Fruit fly (Drosophila melanogaster): ENCODE results near the gene CG15743.

CG15743 gene

DNA sequence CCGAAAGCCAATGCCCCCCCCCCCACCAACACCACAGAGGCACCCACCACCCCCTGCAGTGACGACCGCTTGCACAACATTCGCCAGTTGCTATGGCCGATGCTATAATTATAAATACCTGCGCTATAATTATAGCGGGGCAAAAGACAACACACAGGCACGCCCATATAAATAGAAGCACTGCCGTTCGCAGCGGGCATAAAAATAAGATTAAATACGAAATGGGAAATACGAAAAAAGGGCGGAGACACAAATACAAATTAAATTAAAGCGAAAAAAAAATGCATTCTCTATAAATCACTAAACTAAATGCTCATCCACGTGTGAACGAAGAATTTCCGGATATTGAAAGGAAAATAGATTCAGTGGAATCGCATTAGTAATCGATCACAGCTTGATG lies 12.1 kb upstream of the CG15743 start:
- no peak for TF ChIP-seq CG17186 (GFP tag; optimal IDR thresholded peaks at IDR 0.05)
- no peak for TF ChIP-seq hkb (optimal IDR thresholded peaks at IDR 0.05)
- 0 out of 2 replicates have a peak, but pooled peaks have one; percentile 28 for TF ChIP-seq hkb (GFP tag; IDR thresholded peaks at IDR 0.05)
- peak in 1 of 2 experiments; percentile 20 for TF ChIP-seq Pdp1 (GFP tag; optimal IDR thresholded peaks at IDR 0.05)
- TF ChIP-seq mirr (GFP tag; optimal IDR thresholded peaks at IDR 0.05): no peak
- TF ChIP-seq crol (GFP tag; IDR thresholded peaks at IDR 0.05): peak; percentile 55
- no peak for TF ChIP-seq pb (GFP tag; optimal IDR thresholded peaks at IDR 0.05)
- TF ChIP-seq org-1 (GFP tag; optimal IDR thresholded peaks at IDR 0.05): no peak
- no peak for TF ChIP-seq Dref (GFP tag; IDR thresholded peaks at IDR 0.05)
- no peak for TF ChIP-seq B-H1 (GFP tag; IDR thresholded peaks at IDR 0.05)
- TF ChIP-seq pan (optimal IDR thresholded peaks at IDR 0.05): no peak
- TF ChIP-seq pan (GFP tag; optimal IDR thresholded peaks at IDR 0.05 in 1 of 2, IDR thresholded peaks at IDR 0.05 in 1 of 2): peak in 1 of 2 experiments; percentile 15
- TF ChIP-seq slp2 (GFP tag; optimal IDR thresholded peaks at IDR 0.05): no peak
- TF ChIP-seq CG10366 (GFP tag; IDR thresholded peaks at IDR 0.05): peak; percentile 36
- TF ChIP-seq HLH3B (GFP tag; IDR thresholded peaks at IDR 0.05): peak; percentile 55; the same call in 1 of the 2 replicates
- TF ChIP-seq CG11723 (GFP tag; optimal IDR thresholded peaks at IDR 0.05): no peak
- peak; percentile 74 for TF ChIP-seq Med (GFP tag)
- no peak for TF ChIP-seq CG3281 (GFP tag; optimal IDR thresholded peaks at IDR 0.05)
- peak; percentile 42; the same call in 1 of the 2 replicates for TF ChIP-seq slbo (GFP tag; IDR thresholded peaks at IDR 0.05)
- no peak for TF ChIP-seq her (GFP tag; optimal IDR thresholded peaks at IDR 0.05)
- TF ChIP-seq CG8281 (tag; optimal IDR thresholded peaks at IDR 0.05): no peak
- TF ChIP-seq CG17612 (GFP tag; IDR thresholded peaks at IDR 0.05): 0 out of 2 replicates have a peak, but pooled peaks have one; percentile 12
- no peak for TF ChIP-seq prd (optimal IDR thresholded peaks at IDR 0.05)
- TF ChIP-seq prd (GFP tag; IDR thresholded peaks at IDR 0.05): 0 out of 3 replicates have a peak, but pooled peaks have one; percentile 36
- TF ChIP-seq dysf (GFP tag; IDR thresholded peaks at IDR 0.05): 0 out of 3 replicates have a peak, but pooled peaks have one; percentile 44
- peak; percentile 54; the same call in 2 of the 3 replicates for TF ChIP-seq ci (GFP tag; IDR thresholded peaks at IDR 0.05)
- peak; percentile 1 for TF ChIP-seq mam (GFP tag; optimal IDR thresholded peaks at IDR 0.05)
- TF ChIP-seq Vsx1 (GFP tag; optimal IDR thresholded peaks at IDR 0.05): no peak
- no peak for TF ChIP-seq Blimp-1 (GFP tag; optimal IDR thresholded peaks at IDR 0.05)
- peak; percentile 44 for TF ChIP-seq CG9932 (GFP tag; IDR thresholded peaks at IDR 0.05)
- no peak for TF ChIP-seq Nf-YA (GFP tag; IDR thresholded peaks at IDR 0.05)
- peak; percentile 13 for TF ChIP-seq Xbp1 (GFP tag; optimal IDR thresholded peaks at IDR 0.05)
- 0 out of 2 replicates have a peak, but pooled peaks have one; percentile 6 for TF ChIP-seq wdn (GFP tag; IDR thresholded peaks at IDR 0.05)
- TF ChIP-seq ttk (GFP tag; IDR thresholded peaks at IDR 0.05): peak; percentile 36; the same call in 1 of the 2 replicates
- TF ChIP-seq sob (GFP tag; IDR thresholded peaks at IDR 0.05): 0 out of 2 replicates have a peak, but pooled peaks have one; percentile 11
- peak; percentile 48 for TF ChIP-seq Ets65A (GFP tag)
- no peak for TF ChIP-seq cwo (GFP tag; optimal IDR thresholded peaks at IDR 0.05)
- peak; percentile 27; the same call in 1 of the 3 replicates for TF ChIP-seq row (GFP tag; IDR thresholded peaks at IDR 0.05)
- TF ChIP-seq gce (GFP tag; IDR thresholded peaks at IDR 0.05): 0 out of 3 replicates have a peak, but pooled peaks have one; percentile 38
- TF ChIP-seq CG11695 (GFP tag; IDR thresholded peaks at IDR 0.05): 0 out of 3 replicates have a peak, but pooled peaks have one; percentile 37
- no peak for TF ChIP-seq dati (GFP tag; IDR thresholded peaks at IDR 0.05)
- TF ChIP-seq Xrp1 (GFP tag; IDR thresholded peaks at IDR 0.05): peak; percentile 37; the same call in 1 of the 2 replicates
- no peak for TF ChIP-seq emc (GFP tag; optimal IDR thresholded peaks at IDR 0.05)
- TF ChIP-seq vvl (GFP tag; IDR thresholded peaks at IDR 0.05): 0 out of 2 replicates have a peak, but pooled peaks have one; percentile 36
- peak; percentile 8 for TF ChIP-seq nom (GFP tag; optimal IDR thresholded peaks at IDR 0.05)
- TF ChIP-seq Dbx (GFP tag; IDR thresholded peaks at IDR 0.05): peak; percentile 14; the same call in 1 of the 3 replicates
- TF ChIP-seq CG11696 (GFP tag; IDR thresholded peaks at IDR 0.05): peak; percentile 80
- peak; percentile 37; the same call in 1 of the 2 replicates for TF ChIP-seq Drgx (GFP tag; IDR thresholded peaks at IDR 0.05)
- TF ChIP-seq sens (GFP tag): peak; percentile 80
- peak; percentile 22; the same call in 1 of the 2 replicates for TF ChIP-seq Ptx1 (GFP tag; IDR thresholded peaks at IDR 0.05)
- peak; percentile 26 for TF ChIP-seq Sox102F (GFP tag; optimal IDR thresholded peaks at IDR 0.05)
- peak; percentile 58 for TF ChIP-seq CG32532 (GFP tag; IDR thresholded peaks at IDR 0.05)

Data from whole organism, embryonic.